Fruit fly (Drosophila melanogaster) whole organism, wandering third instar larva: Measurements from ENCODE around the gene Smox.

Source experiments
- Abd-B ChIP-seq: fragments of >200 bp; optimal IDR thresholded peaks from 2 replicates; lab custom pipeline; 2017; ENCODE audit warnings: missing biosample characterization, missing genetic modification characterization
- CG32264 ChIP-seq: fragments of 200-800 bp; sonication (Bioruptor generic); optimal IDR thresholded peaks from 2 replicates; lab custom pipeline; 2016; ENCODE audit warnings: missing biosample characterization, missing genetic modification characterization
- CrebA ChIP-seq: fragments of 200-800 bp; sonication (Bioruptor generic); optimal IDR thresholded peaks from 2 replicates; lab custom pipeline; 2016; ENCODE audit warnings: missing biosample characterization, mild to moderate bottlenecking, missing genetic modification characterization, borderline replicate concordance
- Dfd ChIP-seq: fragments of >200 bp; optimal IDR thresholded peaks from 2 replicates; lab custom pipeline; 2017; ENCODE audit warnings: missing biosample characterization, missing genetic modification characterization
- Dif ChIP-seq: fragments of 200-275, 200-300 bp; sonication (Bioruptor generic); optimal IDR thresholded peaks from 2 replicates; lab custom pipeline; 2018; ENCODE audit warnings: missing biosample characterization, missing genetic modification characterization; ENCODE audit not compliant: partially characterized antibody
- GATAd ChIP-seq: sonication (Bioruptor generic); optimal IDR thresholded peaks from 2 replicates; lab custom pipeline; 2016; ENCODE audit warnings: missing biosample characterization, missing genetic modification characterization
- HLH106 ChIP-seq: fragments of 200-800 bp; optimal IDR thresholded peaks from 3 replicates; lab custom pipeline; 2019; ENCODE audit warnings: missing biosample characterization, mild to moderate bottlenecking, missing genetic modification characterization, moderate library complexity
- Hnf4 ChIP-seq: fragments of 200-800 bp; sonication (Bioruptor generic); optimal IDR thresholded peaks from 2 replicates; lab custom pipeline; 2016; ENCODE audit warnings: missing biosample characterization, mild to moderate bottlenecking, missing genetic modification characterization
- Hr78 ChIP-seq: fragments of >200 bp; optimal IDR thresholded peaks from 2 replicates; lab custom pipeline; 2017; ENCODE audit warnings: missing biosample characterization, missing genetic modification characterization
- Jra ChIP-seq: sonication (Bioruptor generic); optimal IDR thresholded peaks from 2 replicates; lab custom pipeline; 2016; ENCODE audit warnings: missing biosample characterization, missing genetic modification characterization
- Mio ChIP-seq: sonication (Bioruptor generic); optimal IDR thresholded peaks from 2 replicates; lab custom pipeline; 2016; ENCODE audit warnings: missing biosample characterization, missing genetic modification characterization
- Myc ChIP-seq: fragments of >200 bp; optimal IDR thresholded peaks from 2 replicates; lab custom pipeline; 2017
- N ChIP-seq: fragments of >200 bp; optimal IDR thresholded peaks from 2 replicates; lab custom pipeline; 2018; ENCODE audit warnings: missing biosample characterization, missing external identifiers, missing genetic modification characterization
- OdsH ChIP-seq: fragments of 200-800 bp; sonication (Bioruptor generic); optimal IDR thresholded peaks from 2 replicates; lab custom pipeline; 2016; ENCODE audit warnings: missing biosample characterization, mild to moderate bottlenecking, missing genetic modification characterization
- Rel ChIP-seq, 2 experiments: fragments of 200-800 bp; sonication (Bioruptor generic) in 1 of 2; optimal IDR thresholded peaks; 2 replicates in 1 of 2; 3 replicates in 1 of 2; lab custom pipeline; 2016 to 2019; ENCODE audit warnings: mild to moderate bottlenecking in 2 of 2, missing biosample characterization in 2 of 2, missing genetic modification characterization in 2 of 2, moderate library complexity in 1 of 2
- Sp1 ChIP-seq: fragments of 200-800 bp; sonication (Bioruptor generic); optimal IDR thresholded peaks from 3 replicates; lab custom pipeline; 2019; ENCODE audit warnings: missing biosample characterization, mild to moderate bottlenecking, missing genetic modification characterization, moderate library complexity
- Vsx2 ChIP-seq: fragments of 200-300, 225-300 bp; sonication (Bioruptor generic); optimal IDR thresholded peaks from 2 replicates; lab custom pipeline; 2018; ENCODE audit warnings: missing biosample characterization, missing genetic modification characterization; ENCODE audit not compliant: partially characterized antibody
- br ChIP-seq: fragments of 200-800 bp; sonication (Bioruptor generic); optimal IDR thresholded peaks from 2 replicates; lab custom pipeline; 2016; ENCODE audit warnings: missing biosample characterization, missing genetic modification characterization
- brk ChIP-seq: fragments of 200-800 bp; sonication (Bioruptor generic); optimal IDR thresholded peaks from 2 replicates; lab custom pipeline; 2016; ENCODE audit warnings: missing biosample characterization, mild to moderate bottlenecking, missing genetic modification characterization
- dl ChIP-seq, 2 experiments: fragments of 175-275, 200-275 bp in 1 of 2; fragments of 200-275 bp in 1 of 2; sonication (Bioruptor generic); optimal IDR thresholded peaks; lab custom pipeline; 2018; ENCODE audit warnings: mild to moderate bottlenecking in 2 of 2, missing biosample characterization in 2 of 2, missing genetic modification characterization in 2 of 2, moderate library complexity in 2 of 2; ENCODE audit not compliant: partially characterized antibody in 2 of 2, insufficient read depth in 1 of 2
- dsf ChIP-seq: sonication (Bioruptor generic); optimal IDR thresholded peaks from 2 replicates; lab custom pipeline; 2016; ENCODE audit warnings: missing biosample characterization, missing genetic modification characterization, borderline replicate concordance
- ey ChIP-seq: fragments of 200-800 bp; sonication (Bioruptor generic); optimal IDR thresholded peaks from 2 replicates; lab custom pipeline; 2016; ENCODE audit warnings: missing biosample characterization, missing genetic modification characterization
- foxo ChIP-seq, 2 experiments: fragments of 200-800 bp; sonication (Bioruptor generic); optimal IDR thresholded peaks; 2 replicates in 1 of 2; 3 replicates in 1 of 2; lab custom pipeline; 2016 to 2017; ENCODE audit warnings: missing biosample characterization in 2 of 2, missing genetic modification characterization in 2 of 2
- fru ChIP-seq: fragments of 200-800 bp; sonication (Bioruptor generic); optimal IDR thresholded peaks from 3 replicates; lab custom pipeline; 2016; ENCODE audit warnings: missing biosample characterization, mild to moderate bottlenecking, missing genetic modification characterization
- h ChIP-seq: fragments of 200-800 bp; sonication (Bioruptor generic); optimal IDR thresholded peaks from 3 replicates; lab custom pipeline; 2016; ENCODE audit warnings: missing biosample characterization, mild to moderate bottlenecking, missing genetic modification characterization
- jim ChIP-seq: fragments of 175-275, 200-325 bp; sonication (Bioruptor generic); optimal IDR thresholded peaks from 2 replicates; lab custom pipeline; 2016; ENCODE audit warnings: missing biosample characterization, mild to moderate bottlenecking, missing genetic modification characterization
- lola ChIP-seq: fragments of >200 bp; optimal IDR thresholded peaks from 2 replicates; lab custom pipeline; 2017; ENCODE audit warnings: missing biosample characterization, missing genetic modification characterization
- pan ChIP-seq: fragments of >200 bp; optimal IDR thresholded peaks from 2 replicates; lab custom pipeline; 2017
- psq ChIP-seq: fragments of 200-800 bp; sonication (Bioruptor generic); optimal IDR thresholded peaks from 3 replicates; lab custom pipeline; 2017; ENCODE audit warnings: missing biosample characterization, mild to moderate bottlenecking, missing genetic modification characterization, moderate library complexity
- rgr ChIP-seq: fragments of 200-800 bp; sonication (Bioruptor generic); optimal IDR thresholded peaks from 3 replicates; lab custom pipeline; 2016; ENCODE audit warnings: missing biosample characterization, mild to moderate bottlenecking, missing genetic modification characterization
- sage ChIP-seq: fragments of 200-800 bp; sonication (Bioruptor generic); optimal IDR thresholded peaks from 2 replicates; lab custom pipeline; 2016; ENCODE audit warnings: missing biosample characterization, mild to moderate bottlenecking, missing genetic modification characterization
- woc ChIP-seq: sonication (Bioruptor generic); optimal IDR thresholded peaks from 2 replicates; lab custom pipeline; 2016; ENCODE audit warnings: missing biosample characterization, mild to moderate bottlenecking, missing genetic modification characterization

The Smox gene

DNA sequence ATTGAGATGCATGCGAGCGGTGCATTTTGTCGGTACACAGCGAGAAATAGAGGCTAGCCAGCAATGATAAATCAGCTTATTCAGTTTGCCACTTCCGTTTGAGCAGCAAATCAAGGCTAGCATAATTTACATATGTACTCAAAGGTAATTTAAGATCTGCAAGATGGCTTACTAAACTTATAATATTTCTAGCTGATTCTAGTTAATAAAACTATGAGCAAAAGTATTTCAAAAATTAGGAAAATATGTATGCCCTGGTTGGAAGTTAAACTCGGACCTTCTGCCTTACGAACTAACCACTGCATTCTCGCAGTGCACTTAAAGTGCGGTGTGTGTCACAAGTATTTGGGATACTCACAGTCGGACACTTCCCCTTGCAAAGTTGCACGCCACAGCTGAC, 19.2 kb downstream of the Smox start:
- TF ChIP-seq dsf = no peak
- no peak for TF ChIP-seq woc (GFP tag; lab: Kevin White, UChicago)
- no peak for TF ChIP-seq Myc (lab: Kevin White, UChicago)
- no peak for TF ChIP-seq br (GFP tag; lab: Kevin White, UChicago)
- TF ChIP-seq Sp1 (GFP tag; lab: Kevin White, UChicago) = no peak
- no peak for TF ChIP-seq dl (GFP tag; optimal IDR thresholded peaks at IDR 0.05; lab: Kevin White, UChicago; ENCODE audit: insufficient read depth in 1 of 2, partially characterized antibody in 2 of 2)
- TF ChIP-seq Hnf4 = no peak
- TF ChIP-seq sage (GFP tag; lab: Kevin White, UChicago) = no peak
- TF ChIP-seq lola (GFP tag; lab: Kevin White, UChicago) = no peak
- TF ChIP-seq brk = no peak
- TF ChIP-seq Vsx2 (GFP tag; lab: Kevin White, UChicago) = no peak
- TF ChIP-seq Dfd (GFP tag; lab: Kevin White, UChicago) = no peak
- TF ChIP-seq Abd-B (GFP tag; lab: Kevin White, UChicago) = no peak

DNA sequence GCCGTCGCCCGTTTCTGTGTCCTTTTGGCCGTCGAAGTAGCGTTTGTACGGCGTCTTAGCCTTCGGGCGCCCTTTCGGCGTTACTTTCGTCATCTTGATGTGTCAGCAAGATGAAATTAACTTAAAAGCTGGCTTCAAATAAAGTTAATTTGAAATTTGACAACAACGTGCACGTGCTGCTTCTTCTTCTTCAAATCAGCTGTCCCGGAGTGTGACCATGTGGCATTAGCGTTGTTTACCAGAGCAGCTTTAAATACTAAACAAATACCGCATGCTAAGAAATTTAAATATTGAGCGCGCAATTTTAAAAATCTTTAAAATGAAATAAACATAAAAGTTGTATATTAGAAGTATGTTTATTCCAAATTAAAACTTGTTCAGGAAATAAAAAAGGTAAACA, 21.1 kb downstream of the Smox start, which contains the start of gene CG2260:
Gene CG2260, minus strand, starts transcription at position 209 of the 400 bp plus-strand sequence.
- no peak for TF ChIP-seq dl (GFP tag; optimal IDR thresholded peaks at IDR 0.05; lab: Kevin White, UChicago; ENCODE audit: insufficient read depth in 1 of 2, partially characterized antibody in 2 of 2)
- no peak for TF ChIP-seq psq (GFP tag; lab: Kevin White, UChicago)
- TF ChIP-seq Jra (GFP tag; lab: Kevin White, UChicago) = no peak
- no peak for TF ChIP-seq CG32264 (GFP tag; lab: Kevin White, UChicago)
- no peak for TF ChIP-seq Abd-B (GFP tag; lab: Kevin White, UChicago)
- no peak for TF ChIP-seq Hnf4
- TF ChIP-seq Dif (GFP tag; lab: Kevin White, UChicago) = no peak
- no peak for TF ChIP-seq Hr78 (GFP tag; lab: Kevin White, UChicago)
- no peak for TF ChIP-seq GATAd (GFP tag; lab: Kevin White, UChicago)
- TF ChIP-seq lola (GFP tag; lab: Kevin White, UChicago) = no peak
- no peak for TF ChIP-seq Dfd (GFP tag; lab: Kevin White, UChicago)
- no peak for TF ChIP-seq Rel (GFP tag; optimal IDR thresholded peaks at IDR 0.05; lab: Kevin White, UChicago)
- no peak for TF ChIP-seq Rel (tag; optimal IDR thresholded peaks at IDR 0.05; lab: Kevin White, UChicago)

DNA sequence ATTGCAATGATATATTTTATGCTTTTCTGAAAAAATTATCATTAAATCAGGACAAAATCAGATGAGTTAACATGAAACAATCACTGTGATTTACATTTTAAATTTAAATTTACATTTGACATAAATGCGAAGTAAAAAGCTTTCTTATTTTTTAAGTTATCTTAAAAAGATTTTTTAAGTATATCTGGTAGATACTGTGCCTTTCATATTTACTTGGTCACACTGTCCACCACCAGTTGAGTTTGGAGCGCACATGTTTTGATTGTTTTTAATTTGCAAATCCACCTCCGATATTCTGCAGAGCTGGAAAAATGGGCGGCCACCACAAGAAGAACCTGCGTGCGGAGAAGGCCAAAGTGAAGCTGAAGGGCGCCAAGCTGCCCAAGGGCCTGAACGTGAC, 25.3 kb downstream of the Smox start, which contains the start of gene CG1575:
Gene CG1575, plus strand, starts transcription at position 200 of the 400 bp plus-strand sequence.
- no peak for TF ChIP-seq foxo (GFP tag; optimal IDR thresholded peaks at IDR 0.05; lab: Kevin White, UChicago)
- TF ChIP-seq woc (GFP tag; lab: Kevin White, UChicago) = no peak
- TF ChIP-seq Sp1 (GFP tag; lab: Kevin White, UChicago) = no peak
- TF ChIP-seq Mio (GFP tag; lab: Kevin White, UChicago) = no peak
- no peak for TF ChIP-seq psq (GFP tag; lab: Kevin White, UChicago)
- TF ChIP-seq lola (GFP tag; lab: Kevin White, UChicago) = no peak

DNA sequence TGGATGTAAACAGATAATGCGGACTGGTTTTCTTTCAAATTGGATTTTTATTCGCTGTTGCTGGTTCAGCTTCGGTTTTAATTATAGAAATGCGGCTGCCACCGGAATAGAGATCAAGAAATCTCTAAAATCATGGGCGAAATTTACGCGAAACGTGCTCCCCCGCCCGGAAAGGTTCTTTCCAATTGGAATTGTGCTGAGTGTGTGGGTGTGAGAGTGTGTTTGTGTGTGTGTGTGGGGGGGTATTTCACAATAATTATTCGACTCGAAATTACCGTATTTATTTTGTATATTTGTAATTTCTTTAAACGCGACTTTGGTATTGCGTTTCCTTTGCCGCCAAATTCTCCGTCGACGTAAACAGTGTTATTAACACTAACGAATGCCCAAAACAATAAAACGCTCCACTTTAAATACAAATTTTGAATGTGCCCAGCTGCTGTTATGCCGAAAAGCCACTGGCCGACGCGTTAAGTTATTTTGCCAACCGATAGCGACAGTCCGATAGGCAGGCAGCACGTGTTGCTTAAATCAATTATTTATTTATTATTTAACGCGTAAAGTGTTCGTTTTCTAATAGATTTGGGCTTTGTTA, 26.3 kb downstream of the Smox start, which contains the start of gene Gclc:
Gene Gclc, minus strand, starts transcription at position 431 of the 595 bp plus-strand sequence.
- no peak for TF ChIP-seq Rel (GFP tag; optimal IDR thresholded peaks at IDR 0.05; lab: Kevin White, UChicago)
- peak; percentile 83 for TF ChIP-seq Rel (tag; optimal IDR thresholded peaks at IDR 0.05; lab: Kevin White, UChicago)
- TF ChIP-seq Sp1 (GFP tag; lab: Kevin White, UChicago) = no peak
- TF ChIP-seq Myc (lab: Kevin White, UChicago) = peak; percentile 48
- TF ChIP-seq woc (GFP tag; lab: Kevin White, UChicago) = no peak
- peak; percentile 3 for TF ChIP-seq ey (GFP tag; lab: Kevin White, UChicago)
- peak; percentile 11 for TF ChIP-seq rgr
- TF ChIP-seq dl (GFP tag; optimal IDR thresholded peaks at IDR 0.05; lab: Kevin White, UChicago; ENCODE audit: insufficient read depth in 1 of 2, partially characterized antibody in 2 of 2) = no peak
- no peak for TF ChIP-seq dsf

DNA sequence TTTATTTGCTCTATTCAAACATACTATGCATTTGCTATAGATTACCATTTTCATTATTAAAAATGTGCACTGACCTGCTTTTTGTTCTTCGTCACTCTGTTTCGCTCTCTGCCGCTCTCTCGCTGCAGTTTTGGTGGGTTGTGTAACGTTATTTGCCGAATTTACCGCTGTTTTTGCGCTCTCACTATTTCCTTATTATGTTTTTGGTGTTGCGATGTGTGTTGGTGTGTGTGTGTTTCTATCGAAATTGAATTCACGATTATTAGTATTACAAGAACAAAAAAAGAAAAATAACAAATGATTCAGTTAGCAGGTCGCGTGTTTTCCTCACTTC, 26.8 kb downstream of the Smox start:
- TF ChIP-seq fru (GFP tag; lab: Kevin White, UChicago) (no peak), ey (GFP tag; lab: Kevin White, UChicago) (no peak), Rel (GFP tag; optimal IDR thresholded peaks at IDR 0.05; lab: Kevin White, UChicago) (no peak), Rel (tag; optimal IDR thresholded peaks at IDR 0.05; lab: Kevin White, UChicago) (no peak), CrebA (GFP tag; lab: Kevin White, UChicago) (no peak), OdsH (GFP tag; lab: Kevin White, UChicago) (no peak), jim (GFP tag; lab: Kevin White, UChicago) (no peak), rgr (no peak), Vsx2 (GFP tag; lab: Kevin White, UChicago) (no peak), N (GFP tag; lab: Kevin White, UChicago) (no peak), pan (lab: Kevin White, UChicago) (no peak), brk (no peak), Hr78 (GFP tag; lab: Kevin White, UChicago) (no peak), h (no peak), HLH106 (tag; lab: Kevin White, UChicago) (no peak), psq (GFP tag; lab: Kevin White, UChicago) (no peak), br (GFP tag; lab: Kevin White, UChicago) (no peak), CG32264 (GFP tag; lab: Kevin White, UChicago) (no peak)
